Worm (Caenorhabditis elegans) whole organism, L1 larva: ENCODE data around the gene tag-77.
A peak's percentile ranks its signal among the peaks of the same experiment; 100 is the strongest.

Experiments
- C16A3.4 ChIP-seq: fragments of 150-350 bp; optimal IDR thresholded peaks from 2 replicates; lab custom pipeline; 2014; ENCODE audit warnings: missing biosample characterization, missing genetic modification characterization
- F16B12.6 ChIP-seq: fragments of 150-350 bp; optimal IDR thresholded peaks from 2 replicates; lab custom pipeline; 2014; ENCODE audit warnings: missing biosample characterization, missing genetic modification characterization
- aha-1 ChIP-seq: fragments of 150-350 bp; optimal IDR thresholded peaks from 2 replicates; lab custom pipeline; 2014; ENCODE audit warnings: missing biosample characterization, missing genetic modification characterization
- alr-1 ChIP-seq: fragments of 200-800 bp; sonication (Bioruptor generic); optimal IDR thresholded peaks from 2 replicates; lab custom pipeline; 2018; ENCODE audit warnings: borderline replicate concordance, mild to moderate bottlenecking, missing genetic modification characterization, missing compliant biosample characterization
- aly-2 ChIP-seq: fragments of 150-350 bp; optimal IDR thresholded peaks from 2 replicates; lab custom pipeline; 2014; ENCODE audit warnings: missing biosample characterization, missing genetic modification characterization
- ceh-88 ChIP-seq: fragments of 200-800 bp; sonication (Bioruptor generic); IDR thresholded peaks from 2 replicates; pipeline ENCODE4 v1.3.6; 2022; ENCODE audit warnings: missing genetic modification characterization, missing compliant biosample characterization
- ces-1 ChIP-seq: fragments of 150-350 bp; optimal IDR thresholded peaks from 2 replicates; lab custom pipeline; 2014; ENCODE audit warnings: missing biosample characterization, missing genetic modification reagents, missing genetic modification characterization
- dpl-1 ChIP-seq, 3 experiments: fragments of 150-350 bp in 2 of 3; sonication (generic microtip) in 1 of 3; optimal IDR thresholded peaks; 2 replicates each; lab custom pipeline; 2014 to 2017; ENCODE audit warnings: missing biosample characterization in 3 of 3, missing genetic modification characterization in 3 of 3, missing genetic modification reagents in 3 of 3
- elt-3 ChIP-seq, 6 experiments: fragments of 150-350 bp in 1 of 6; sonication (generic microtip); optimal IDR thresholded peaks; 2 replicates each; lab custom pipeline; 2017 to 2018; ENCODE audit warnings: missing biosample characterization in 6 of 6, missing genetic modification characterization in 6 of 6, inconsistent platforms in 1 of 6
- ets-5 ChIP-seq: fragments of 200-800 bp; sonication (Bioruptor generic); IDR thresholded peaks from 2 replicates; pipeline ENCODE4 v1.3.6; 2022; ENCODE audit warnings: missing genetic modification characterization, missing compliant biosample characterization
- fkh-8 ChIP-seq: sonication (generic microtip); optimal IDR thresholded peaks from 2 replicates; lab custom pipeline; 2016; ENCODE audit warnings: mild to moderate bottlenecking, missing genetic modification characterization, missing compliant biosample characterization
- fos-1 ChIP-seq: fragments of 150-350 bp; optimal IDR thresholded peaks from 2 replicates; lab custom pipeline; 2014; ENCODE audit warnings: missing biosample characterization, missing genetic modification characterization
- grh-1 ChIP-seq: fragments of 200-800 bp; sonication (Bioruptor generic); IDR thresholded peaks from 2 replicates; pipeline ENCODE4 v1.3.6; 2022; ENCODE audit warnings: missing genetic modification reagents, missing genetic modification characterization, missing compliant biosample characterization
- hpl-2 ChIP-seq: fragments of 150-350 bp; optimal IDR thresholded peaks from 2 replicates; lab custom pipeline; 2014; ENCODE audit warnings: missing biosample characterization, missing genetic modification reagents, missing genetic modification characterization
- isw-1 ChIP-seq: fragments of 200-800 bp; sonication (Bioruptor generic); IDR thresholded peaks from 2 replicates; pipeline ENCODE4 v1.3.6; 2022; ENCODE audit warnings: missing genetic modification characterization, missing compliant biosample characterization
- jun-1 ChIP-seq: fragments of 150-350 bp; optimal IDR thresholded peaks from 2 replicates; lab custom pipeline; 2014; ENCODE audit warnings: missing biosample characterization, missing genetic modification reagents, missing genetic modification characterization
- lin-14 ChIP-seq: fragments of 200-800 bp; sonication (Bioruptor generic); optimal IDR thresholded peaks from 2 replicates; lab custom pipeline; 2018; ENCODE audit warnings: mild to moderate bottlenecking, missing genetic modification characterization, moderate library complexity, missing compliant biosample characterization
- lin-35 ChIP-seq, 2 experiments: fragments of 150-350 bp; optimal IDR thresholded peaks; 2 replicates each; lab custom pipeline; 2014; ENCODE audit warnings: missing biosample characterization in 2 of 2, missing genetic modification characterization in 2 of 2, missing genetic modification reagents in 2 of 2
- mab-9 ChIP-seq: fragments of 200-800 bp; sonication (Bioruptor generic); IDR thresholded peaks from 2 replicates; pipeline ENCODE4 v1.3.6; 2022; ENCODE audit warnings: missing genetic modification reagents, missing genetic modification characterization, missing compliant biosample characterization
- mef-2 ChIP-seq: fragments of 150-350 bp; optimal IDR thresholded peaks from 2 replicates; lab custom pipeline; 2014; ENCODE audit warnings: missing biosample characterization, missing genetic modification characterization
- mep-1 ChIP-seq: fragments of 150-350 bp; optimal IDR thresholded peaks from 2 replicates; lab custom pipeline; 2014; ENCODE audit warnings: missing biosample characterization, missing genetic modification characterization
- nhr-12 ChIP-seq: sonication (generic microtip); optimal IDR thresholded peaks from 2 replicates; lab custom pipeline; 2017; ENCODE audit warnings: missing biosample characterization, missing genetic modification characterization
- nhr-47 ChIP-seq: sonication (generic microtip); optimal IDR thresholded peaks from 2 replicates; lab custom pipeline; 2016; ENCODE audit warnings: mild to moderate bottlenecking, missing genetic modification characterization, moderate library complexity, missing compliant biosample characterization
- nhr-85 ChIP-seq: sonication (generic microtip); peaks from one replicate; lab custom pipeline; 2016; ENCODE audit warnings: missing genetic modification characterization, inconsistent platforms, missing compliant biosample characterization
- pag-3 ChIP-seq: sonication (generic microtip); optimal IDR thresholded peaks from 2 replicates; lab custom pipeline; 2017; ENCODE audit warnings: missing genetic modification characterization, mild to moderate bottlenecking, missing compliant biosample characterization, antibody characterized with exemption, borderline replicate concordance; ENCODE audit not compliant: insufficient read depth
- pqm-1 ChIP-seq: sonication (generic microtip); optimal IDR thresholded peaks from 3 replicates; lab custom pipeline; 2017; ENCODE audit warnings: missing biosample characterization, missing genetic modification characterization
- rnt-1 ChIP-seq: sonication (generic microtip); optimal IDR thresholded peaks from 2 replicates; lab custom pipeline; 2016; ENCODE audit warnings: mild to moderate bottlenecking, missing genetic modification characterization, moderate library complexity, missing compliant biosample characterization
- snpc-4 ChIP-seq: fragments of 150-350 bp; optimal IDR thresholded peaks from 2 replicates; lab custom pipeline; 2014; ENCODE audit warnings: missing biosample characterization, missing genetic modification characterization
- sptf-1 ChIP-seq: fragments of 150-350 bp; optimal IDR thresholded peaks from 2 replicates; lab custom pipeline; 2014; ENCODE audit warnings: missing biosample characterization, missing genetic modification characterization
- tbx-2 ChIP-seq: sonication (generic microtip); optimal IDR thresholded peaks from 2 replicates; lab custom pipeline; 2016; ENCODE audit warnings: missing genetic modification characterization, missing compliant biosample characterization
- unc-130 ChIP-seq: fragments of 150-350 bp; optimal IDR thresholded peaks from 2 replicates; lab custom pipeline; 2017; ENCODE audit warnings: missing biosample characterization, missing genetic modification characterization, inconsistent platforms
- unc-30 ChIP-seq: sonication (generic microtip); optimal IDR thresholded peaks from 2 replicates; lab custom pipeline; 2017; ENCODE audit warnings: missing biosample characterization, missing genetic modification characterization
- zag-1 ChIP-seq: fragments of 150-350 bp; optimal IDR thresholded peaks from 2 replicates; lab custom pipeline; 2014; ENCODE audit warnings: missing biosample characterization, missing genetic modification characterization
- zip-4 ChIP-seq: fragments of 200-800 bp; sonication (Bioruptor generic); optimal IDR thresholded peaks from 2 replicates; lab custom pipeline; 2018; ENCODE audit warnings: mild to moderate bottlenecking, missing genetic modification characterization, moderate library complexity, missing compliant biosample characterization

The tag-77 gene

DNA sequence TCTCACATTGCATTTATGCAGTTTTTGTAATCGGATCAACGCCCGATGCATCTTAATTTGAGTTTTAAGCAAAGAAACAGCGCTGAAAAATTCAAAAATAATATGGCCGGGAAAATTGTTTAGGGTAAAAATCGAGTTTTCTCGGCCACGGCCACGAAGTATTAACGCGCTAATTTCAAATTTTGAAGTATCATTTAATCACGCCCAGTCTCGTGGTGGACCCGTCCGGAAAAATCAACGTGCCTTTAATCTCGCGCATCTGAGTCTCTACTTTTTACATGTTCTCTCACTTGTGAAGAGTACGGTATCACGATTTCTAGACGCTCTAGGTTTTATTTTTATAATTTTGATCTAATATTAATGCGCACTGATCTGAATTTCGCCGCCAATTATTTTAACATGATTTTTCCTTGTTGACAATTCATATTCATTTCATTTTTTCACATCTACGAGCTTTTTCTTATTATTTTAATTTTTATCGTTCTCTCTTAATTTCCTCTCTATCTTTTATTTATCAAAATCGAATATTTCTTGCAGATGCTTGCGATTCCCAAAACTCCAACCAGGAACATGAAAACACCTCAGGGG lies 11.5 kb downstream of the tag-77 start, which contains the start of the genes acdh-13 and mesp-1 (continued):
- peak; percentile 92 to 94 for TF ChIP-seq lin-35 (GFP tag; optimal IDR thresholded peaks at IDR 0.05; lab: Kevin White, UChicago)

ce11 chrIV:8496263-8496662 lies 14.1 kb downstream of the tag-77 start, which contains the start of gene C28C12.12:
TSS of gene C28C12.12 (minus strand) at chrIV:8496363.
- TF ChIP-seq aly-2 (tag; lab: Kevin White, UChicago) (no peak), mep-1 (tag; lab: Kevin White, UChicago) (no peak), lin-14 (GFP tag; lab: Kevin White, UChicago) (no peak), nhr-12 (tag; lab: Kevin White, UChicago) (no peak), pqm-1 (tag; lab: Kevin White, UChicago) (no peak), dpl-1 (GFP tag; optimal IDR thresholded peaks at IDR 0.05; lab: Kevin White, UChicago) (no peak), rnt-1 (tag; lab: Kevin White, UChicago) (no peak), fos-1 (tag; lab: Kevin White, UChicago) (no peak), hpl-2 (GFP tag; lab: Kevin White, UChicago) (no peak), tbx-2 (tag; lab: Kevin White, UChicago) (no peak)

DNA sequence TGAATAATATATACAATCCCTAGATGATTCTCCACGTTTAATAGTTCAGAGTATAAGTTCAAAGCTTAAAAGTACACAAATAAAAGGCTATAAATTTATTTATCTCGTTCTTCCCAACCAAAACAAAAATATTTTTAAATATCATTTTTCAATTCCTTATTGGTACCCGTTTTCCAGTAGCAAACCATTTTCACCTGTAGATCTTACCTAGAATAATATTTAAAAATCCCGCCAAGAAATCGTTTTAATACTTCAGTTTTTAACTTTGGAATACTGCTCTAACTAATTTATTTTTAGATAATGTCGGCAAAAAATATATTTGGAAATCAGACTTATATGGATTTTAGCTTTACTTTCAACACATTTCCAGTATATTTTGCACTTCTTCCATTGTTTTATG lies 18.1 kb downstream of the tag-77 start, which contains the start of gene sru-7:
sru-7 (plus strand) TSS at position 301 of the 400 bp plus-strand sequence.
- TF ChIP-seq pag-3 (tag; lab: Kevin White, UChicago) = no peak
- TF ChIP-seq aha-1 (tag; lab: Kevin White, UChicago) = no peak
- no peak for TF ChIP-seq pqm-1 (tag; lab: Kevin White, UChicago)
- TF ChIP-seq sptf-1 = no peak

- TF ChIP-seq sptf-1 (no peak), snpc-4 (tag; lab: Kevin White, UChicago) (no peak), jun-1 (tag; lab: Kevin White, UChicago) (no peak), pag-3 (tag; lab: Kevin White, UChicago) (no peak), unc-130 (tag; lab: Kevin White, UChicago) (no peak), nhr-85 (tag; lab: Kevin White, UChicago) (no peak), mep-1 (tag; lab: Kevin White, UChicago) (no peak), grh-1 (GFP tag; lab: Robert Waterston, UW) (no peak)
Observed at ce11 chrIV:8489915-8490314, 20.4 kb downstream of the tag-77 start, which contains the start of gene srlf-2. TSS of gene srlf-2 (plus strand) at chrIV:8490215.

DNA sequence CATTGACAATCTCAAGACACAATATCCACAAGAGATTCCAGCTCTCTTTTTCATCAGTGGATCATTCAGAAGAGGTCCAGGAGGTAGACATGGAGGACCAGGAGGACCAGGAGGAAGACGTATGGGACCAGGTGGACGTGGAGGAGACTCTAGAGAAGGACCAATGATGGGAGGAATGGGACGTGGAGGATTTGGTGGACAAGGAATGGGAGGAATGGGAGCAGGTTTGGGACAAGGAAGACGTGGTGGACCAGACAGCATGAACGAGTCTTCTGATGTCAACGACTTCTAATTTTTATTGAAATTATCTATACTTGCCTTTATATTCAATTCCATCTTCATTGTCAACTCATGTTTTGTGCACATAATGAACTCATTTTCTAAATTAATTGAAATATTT lies 22.3 kb downstream of the tag-77 start:
- no peak for TF ChIP-seq grh-1 (GFP tag; lab: Robert Waterston, UW)
- TF ChIP-seq C16A3.4 (tag; lab: Kevin White, UChicago) = no peak
- TF ChIP-seq ceh-88 (GFP tag; lab: Robert Waterston, UW) = no peak
- no peak for TF ChIP-seq fkh-8 (tag; lab: Kevin White, UChicago)

DNA sequence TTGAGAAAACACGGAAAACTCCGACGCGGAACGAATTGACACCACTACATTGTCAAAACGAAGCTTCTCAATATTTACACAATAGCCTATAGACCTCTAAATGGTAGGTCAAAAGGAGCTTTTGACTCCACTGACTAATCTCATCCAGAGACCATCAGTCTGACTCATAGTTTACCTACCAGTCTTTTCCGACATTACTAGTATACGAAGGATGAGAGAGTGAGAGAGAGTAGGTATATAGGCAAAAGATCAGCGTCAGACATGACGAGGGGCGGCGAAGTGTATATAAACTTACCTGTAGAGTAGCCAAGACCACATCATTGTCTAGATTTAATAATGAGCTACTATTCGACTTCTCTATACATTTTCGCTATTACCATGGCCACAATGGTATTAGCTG lies 23.2 kb downstream of the tag-77 start, which contains the start of gene srlf-3:
srlf-3 (plus strand) TSS at position 301 of the 400 bp plus-strand sequence.
- no peak for TF ChIP-seq isw-1 (GFP tag; lab: Robert Waterston, UW)
- no peak for TF ChIP-seq aha-1 (tag; lab: Kevin White, UChicago)
- no peak for TF ChIP-seq elt-3 (tag; optimal IDR thresholded peaks at IDR 0.05; lab: Kevin White, UChicago)
- TF ChIP-seq zag-1 = no peak
- TF ChIP-seq F16B12.6 (tag; lab: Kevin White, UChicago) = no peak
- TF ChIP-seq mef-2 (tag; lab: Kevin White, UChicago) = no peak
- no peak for TF ChIP-seq mep-1 (tag; lab: Kevin White, UChicago)
- no peak for TF ChIP-seq tbx-2 (tag; lab: Kevin White, UChicago)
- no peak for TF ChIP-seq nhr-47 (tag; lab: Kevin White, UChicago)
- TF ChIP-seq grh-1 (GFP tag; lab: Robert Waterston, UW) = no peak
- no peak for TF ChIP-seq zip-4
- no peak for TF ChIP-seq ces-1 (GFP tag; lab: Kevin White, UChicago)
- no peak for TF ChIP-seq mab-9 (GFP tag; lab: Robert Waterston, UW)
- no peak for TF ChIP-seq ets-5 (GFP tag; lab: Robert Waterston, UW)
- TF ChIP-seq unc-30 (tag; lab: Kevin White, UChicago) = no peak
- no peak for TF ChIP-seq alr-1 (tag; lab: Kevin White, UChicago)
